Worm (Caenorhabditis elegans): ENCODE measurements around the gene ZK1128.7.

The ZK1128.7 gene

DNA sequence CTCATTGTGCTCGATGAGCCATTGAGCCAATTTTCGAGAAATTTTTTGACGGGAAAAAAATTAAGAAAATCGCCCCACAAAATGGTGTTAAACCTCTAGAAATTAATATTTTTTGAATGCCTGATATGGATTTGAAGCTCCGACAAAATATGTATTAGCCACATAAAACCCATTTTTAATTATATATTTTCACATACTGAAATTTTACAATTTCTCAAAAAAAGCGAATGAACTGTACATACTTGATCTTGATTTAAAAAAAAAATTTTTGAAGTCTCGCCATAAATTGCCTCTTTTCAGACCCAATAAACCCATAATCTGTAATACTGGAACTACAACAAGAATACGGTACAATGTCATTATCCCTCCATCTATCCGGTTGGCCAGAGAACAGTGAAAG lies 15.7 kb downstream of the ZK1128.7 start, which contains the start of gene nac-3:
TSS of gene nac-3 (plus strand) at position 301 of the 400 bp plus-strand sequence.
- TF ChIP-seq aly-2 (tag; optimal IDR thresholded peaks at IDR 0.05) (no peak), mxl-2 (GFP tag; conservative IDR thresholded peaks at IDR 0.05) (no peak), saeg-2 (GFP tag; IDR thresholded peaks at IDR 0.05) (no peak), daf-19 (GFP tag; conservative IDR thresholded peaks at IDR 0.05) (no peak), nhr-28 (tag; optimal IDR thresholded peaks at IDR 0.05) (no peak), nhr-41 (GFP tag; IDR thresholded peaks at IDR 0.05) (no peak), zfp-3 (GFP tag; conservative IDR thresholded peaks at IDR 0.05) (0 out of 2 replicates have a peak, but pooled peaks have one; percentile 20), lin-1 (GFP tag; IDR thresholded peaks at IDR 0.05) (no peak), F10B5.3 (tag; optimal IDR thresholded peaks at IDR 0.05) (no peak)

- no peak for TF ChIP-seq cey-2 (tag; optimal IDR thresholded peaks at IDR 0.05; ENCODE audit: borderline replicate concordance, insufficient read depth)
- no peak for TF ChIP-seq lir-3 (tag; optimal IDR thresholded peaks at IDR 0.05)
- TF ChIP-seq Y75B8A.6 (GFP tag; IDR thresholded peaks at IDR 0.05) = no peak
- TF ChIP-seq lim-7 (GFP tag; IDR thresholded peaks at IDR 0.05) = no peak
- no peak for TF ChIP-seq zfp-3 (GFP tag; conservative IDR thresholded peaks at IDR 0.05)
- no peak for TF ChIP-seq unc-39 (tag; optimal IDR thresholded peaks at IDR 0.05)
- TF ChIP-seq egl-43 (GFP tag; IDR thresholded peaks at IDR 0.05) = no peak
- TF ChIP-seq ZK546.5 (tag; optimal IDR thresholded peaks at IDR 0.05) = no peak
- no peak for TF ChIP-seq vab-7 (GFP tag; IDR thresholded peaks at IDR 0.05)
- no peak for TF ChIP-seq ztf-11 (tag; optimal IDR thresholded peaks at IDR 0.05)
- no peak for TF ChIP-seq ZK337.2 (GFP tag; IDR thresholded peaks at IDR 0.05)
- no peak for TF ChIP-seq T26A8.4 (GFP tag; IDR thresholded peaks at IDR 0.05)
- TF ChIP-seq gei-8 (GFP tag; optimal IDR thresholded peaks at IDR 0.05) = no peak
- no peak for TF ChIP-seq madf-9 (GFP tag; conservative IDR thresholded peaks at IDR 0.05)
- 0 out of 2 replicates have a peak, but pooled peaks have one; percentile 26 for TF ChIP-seq pha-4 (GFP tag; IDR thresholded peaks at IDR 0.05)
- no peak for TF ChIP-seq pha-4 (tag; optimal IDR thresholded peaks at IDR 0.05)
- TF ChIP-seq nhr-42 (GFP tag; IDR thresholded peaks at IDR 0.05) = no peak
- no peak for TF ChIP-seq dpl-1 (GFP tag; optimal IDR thresholded peaks at IDR 0.05)
- no peak for TF ChIP-seq lin-1 (GFP tag; IDR thresholded peaks at IDR 0.05)
- no peak for TF ChIP-seq dmd-9 (GFP tag; IDR thresholded peaks at IDR 0.05)
- TF ChIP-seq ceh-32 (tag; optimal IDR thresholded peaks at IDR 0.05; ENCODE audit: poor library complexity) = no peak
- TF ChIP-seq daf-19 (GFP tag; conservative IDR thresholded peaks at IDR 0.05) = no peak
- TF ChIP-seq ama-1 (optimal IDR thresholded peaks at IDR 0.05) = no peak
- no peak for TF ChIP-seq mxl-2 (GFP tag; conservative IDR thresholded peaks at IDR 0.05)
- no peak for TF ChIP-seq aly-2 (tag; optimal IDR thresholded peaks at IDR 0.05)
- TF ChIP-seq ceh-44 (GFP tag; IDR thresholded peaks at IDR 0.05) = no peak
- TF ChIP-seq ztf-7 (tag; optimal IDR thresholded peaks at IDR 0.05) = no peak
- no peak for TF ChIP-seq zag-1 (tag; optimal IDR thresholded peaks at IDR 0.05)
- no peak for TF ChIP-seq fos-1 (tag; optimal IDR thresholded peaks at IDR 0.05)
- TF ChIP-seq daf-8 (GFP tag; IDR thresholded peaks at IDR 0.05) = no peak
- no peak for TF ChIP-seq ceh-20 (GFP tag; IDR thresholded peaks at IDR 0.05)
- no peak for TF ChIP-seq nhr-237 (tag; optimal IDR thresholded peaks at IDR 0.05)
- no peak for TF ChIP-seq hif-1 (tag; optimal IDR thresholded peaks at IDR 0.05)
- peak in 1 of 2 experiments; percentile 46 for TF ChIP-seq mdl-1 (tag; optimal IDR thresholded peaks at IDR 0.05)
- peak; percentile 56 for TF ChIP-seq fkh-10 (GFP tag; optimal IDR thresholded peaks at IDR 0.05)
- TF ChIP-seq nhr-77 (tag; optimal IDR thresholded peaks at IDR 0.05) = no peak
- no peak for TF ChIP-seq php-3 (GFP tag; IDR thresholded peaks at IDR 0.05)
- no peak for TF ChIP-seq mxl-3 (GFP tag; optimal IDR thresholded peaks at IDR 0.05)
- TF ChIP-seq ceh-62 (tag; optimal IDR thresholded peaks at IDR 0.05) = no peak
- no peak for TF ChIP-seq nhr-25 (tag; optimal IDR thresholded peaks at IDR 0.05; ENCODE audit: borderline replicate concordance, insufficient read depth)
- peak; percentile 38; the same call in 1 of the 2 replicates for TF ChIP-seq hmg-1.1 (GFP tag; IDR thresholded peaks at IDR 0.05)
- peak; percentile 64 for TF ChIP-seq rbr-2 (tag; optimal IDR thresholded peaks at IDR 0.05)
- no peak for TF ChIP-seq R02D3.7 (tag; optimal IDR thresholded peaks at IDR 0.05)
- TF ChIP-seq dve-1 (tag; optimal IDR thresholded peaks at IDR 0.05; ENCODE audit: insufficient read depth) = no peak
- TF ChIP-seq nhr-10 (tag; optimal IDR thresholded peaks at IDR 0.05) = no peak
Measured at ce11 chrIII:10153003-10153402, 16.2 kb downstream of the ZK1128.7 start.
